Worm (Caenorhabditis elegans) whole organism, L3 larva: ENCODE measurements around the gene Y73F8A.13.
"Not testable (repeated sequence)": the region's sequence is repeated elsewhere in the genome, so short reads cannot be mapped to it uniquely, and the experiment has no call there.

Experiments used
- aly-2 ChIP-seq: fragments of 150-350 bp; optimal IDR thresholded peaks from 2 replicates; lab custom pipeline; 2014; ENCODE audit warnings: missing biosample characterization, missing genetic modification characterization
- ceh-82 ChIP-seq: fragments of 150-350 bp; optimal IDR thresholded peaks from 2 replicates; lab custom pipeline; 2014; ENCODE audit warnings: missing biosample characterization, missing genetic modification characterization
- elt-3 ChIP-seq, 3 experiments: fragments of 150-350 bp in 1 of 3; sonication (generic microtip) in 2 of 3; optimal IDR thresholded peaks; 2 replicates in 2 of 3; 4 replicates in 1 of 3; lab custom pipeline; 2014 to 2017; ENCODE audit warnings: missing biosample characterization in 3 of 3, missing genetic modification characterization in 3 of 3
- nhr-67 ChIP-seq: fragments of 150-350 bp; optimal IDR thresholded peaks from 2 replicates; lab custom pipeline; 2014; ENCODE audit warnings: missing biosample characterization, missing genetic modification characterization
- pha-4 ChIP-seq: fragments of 150-350 bp; optimal IDR thresholded peaks from 2 replicates; lab custom pipeline; 2014; ENCODE audit warnings: missing biosample characterization, missing genetic modification reagents, missing genetic modification characterization
- unc-39 ChIP-seq: sonication (generic microtip); optimal IDR thresholded peaks from 4 replicates; lab custom pipeline; 2017; ENCODE audit warnings: missing biosample characterization, missing genetic modification characterization

ce11 chrIV:15318982-15319381 is 6.9 kb downstream of the Y73F8A.13 start, which contains the start of gene Y73F8A.14:
- not testable (repeated sequence) for TF ChIP-seq elt-3 (tag; optimal IDR thresholded peaks at IDR 0.05; lab: Kevin White, UChicago); aly-2; pha-4; unc-39; nhr-67 (tag; lab: Kevin White, UChicago); ceh-82
